Worm (Caenorhabditis elegans) whole organism, L4/young adult: ENCODE measurements around the gene F47G9.4.
"Not testable (repeated sequence)": the region's sequence is repeated elsewhere in the genome, so short reads cannot be mapped to it uniquely, and the experiment has no call there.

ENCODE experiments used
- W03F9.2 ChIP-seq: fragments of 150-350 bp; optimal IDR thresholded peaks from 2 replicates; lab custom pipeline; 2014; ENCODE audit warnings: missing biosample characterization, missing genetic modification characterization
- dao-5 ChIP-seq: sonication (generic microtip); optimal IDR thresholded peaks from 2 replicates; lab custom pipeline; 2016; ENCODE audit warnings: missing genotype, missing genetic modification characterization, moderate library complexity, missing compliant biosample characterization
- him-1 ChIP-seq: sonication (generic microtip); optimal IDR thresholded peaks from 2 replicates; lab custom pipeline; 2016; ENCODE audit warnings: missing genotype, missing genetic modification reagents, missing genetic modification characterization, missing compliant biosample characterization

The F47G9.4 gene

DNA sequence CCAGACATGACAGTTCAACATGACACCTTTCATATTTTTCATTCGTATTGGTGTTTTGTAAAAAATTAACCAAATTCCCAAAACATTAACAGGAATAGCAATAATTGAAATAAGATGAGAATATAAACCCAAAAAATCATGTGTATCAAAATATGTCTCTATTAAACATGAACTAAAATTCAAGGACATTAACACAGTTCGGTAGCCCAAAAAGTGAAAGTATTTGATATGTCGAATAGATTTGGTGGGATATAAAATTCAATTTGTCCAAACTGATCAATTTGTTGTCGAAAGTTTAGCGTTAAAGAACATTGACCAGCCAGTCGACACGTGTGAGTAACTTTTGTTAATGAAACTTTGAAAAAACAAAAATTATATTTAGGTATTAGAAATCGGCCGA lies 18.9 kb downstream of the F47G9.4 start, which contains the start of gene srh-46:
TSS of gene srh-46 (minus strand) at position 189 of the 400 bp plus-strand sequence.
- TF ChIP-seq dao-5 (tag; lab: Kevin White, UChicago) = no peak
- no peak for TF ChIP-seq him-1
- no peak for TF ChIP-seq W03F9.2 (tag; lab: Kevin White, UChicago)

DNA sequence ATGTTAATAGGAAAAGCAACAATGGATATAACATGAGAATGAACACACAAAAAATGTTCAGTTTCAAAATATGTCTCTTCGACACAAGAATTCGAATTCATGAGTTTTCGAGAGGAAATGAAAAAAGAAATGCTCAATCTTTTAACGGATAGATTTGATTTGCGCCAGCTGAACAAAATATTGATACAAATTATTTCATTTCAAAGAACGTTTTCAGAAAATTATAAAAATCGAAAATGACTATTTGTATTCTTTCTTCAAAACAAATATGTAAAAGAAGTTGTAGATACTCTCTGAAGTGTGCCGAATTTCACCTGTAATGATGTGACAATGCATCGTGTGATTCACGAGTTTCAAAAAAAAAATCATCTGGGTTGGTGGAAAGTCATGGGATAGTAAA lies 21.1 kb downstream of the F47G9.4 start, which contains the start of gene srh-47:
TSS of gene srh-47 (minus strand) at position 101 of the 400 bp plus-strand sequence.
- TF ChIP-seq him-1 = no peak
- no peak for TF ChIP-seq dao-5 (tag; lab: Kevin White, UChicago)
- TF ChIP-seq W03F9.2 (tag; lab: Kevin White, UChicago) = no peak

DNA sequence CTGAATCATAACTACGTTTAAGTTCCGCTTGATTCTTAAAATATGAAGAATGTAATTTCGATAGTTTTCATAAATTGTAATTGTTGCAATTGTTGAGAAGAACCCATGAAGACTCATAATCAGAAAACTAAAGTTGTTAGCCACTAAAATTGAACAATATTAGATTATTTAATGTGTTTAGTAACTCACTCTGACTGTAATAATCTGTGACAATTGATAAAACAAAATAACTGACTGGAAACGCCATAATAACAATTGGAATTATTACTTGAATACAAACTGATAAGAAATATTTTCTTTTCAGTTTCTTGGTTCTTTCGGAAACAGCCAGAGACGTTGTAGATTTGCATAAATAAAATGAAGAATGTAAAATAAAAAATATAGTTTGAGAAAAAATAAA lies 22.2 kb downstream of the F47G9.4 start:
- TF ChIP-seq him-1 (no peak), dao-5 (tag; lab: Kevin White, UChicago) (no peak), W03F9.2 (tag; lab: Kevin White, UChicago) (no peak)

DNA sequence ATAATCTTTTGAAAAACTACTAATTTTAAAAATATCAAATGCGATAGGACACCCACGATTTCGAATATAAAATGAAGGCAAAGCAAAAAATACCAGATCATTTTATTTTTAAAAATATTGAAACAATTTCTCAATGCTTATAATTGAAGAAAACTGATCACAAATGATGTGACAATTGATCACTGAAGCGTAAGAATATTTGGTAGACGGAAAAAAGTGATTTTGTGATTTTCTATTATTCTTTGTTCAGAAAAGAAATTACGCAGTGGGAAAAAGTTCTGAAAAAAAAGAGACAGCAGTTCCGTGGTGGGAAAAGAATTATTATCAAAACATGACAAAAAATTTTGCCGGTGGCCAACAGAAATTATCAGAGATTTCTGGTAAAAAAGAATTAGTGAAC lies 23.0 kb downstream of the F47G9.4 start, which contains the start of gene T03F7.5:
TSS of gene T03F7.5 (minus strand) at position 101 of the 400 bp plus-strand sequence.
- no peak for TF ChIP-seq dao-5 (tag; lab: Kevin White, UChicago)
- no peak for TF ChIP-seq W03F9.2 (tag; lab: Kevin White, UChicago)
- no peak for TF ChIP-seq him-1

DNA sequence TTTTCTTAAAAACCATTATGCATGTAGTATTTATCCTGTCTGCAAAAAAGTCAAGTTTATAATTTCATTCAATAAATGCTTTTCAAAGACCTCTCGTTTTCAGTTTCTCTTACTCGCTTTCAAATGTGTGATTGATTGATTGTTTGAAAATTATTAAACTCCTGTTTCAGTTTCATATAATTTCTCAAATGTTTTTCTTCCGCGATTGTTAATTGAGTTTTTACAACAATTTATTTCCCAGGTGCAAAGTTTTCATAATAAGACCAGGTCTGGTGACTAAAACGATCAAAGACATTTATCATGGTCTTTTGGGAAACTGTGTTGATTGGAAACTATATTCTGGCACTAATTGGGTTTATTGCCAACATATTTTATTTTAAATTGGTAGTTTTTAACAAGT lies 27.2 kb downstream of the F47G9.4 start, which contains the start of gene T03F7.6:
TSS of gene T03F7.6 (plus strand) at position 301 of the 400 bp plus-strand sequence.
- TF ChIP-seq dao-5 (tag; lab: Kevin White, UChicago) (no peak), him-1 (no peak), W03F9.2 (tag; lab: Kevin White, UChicago) (no peak)

DNA sequence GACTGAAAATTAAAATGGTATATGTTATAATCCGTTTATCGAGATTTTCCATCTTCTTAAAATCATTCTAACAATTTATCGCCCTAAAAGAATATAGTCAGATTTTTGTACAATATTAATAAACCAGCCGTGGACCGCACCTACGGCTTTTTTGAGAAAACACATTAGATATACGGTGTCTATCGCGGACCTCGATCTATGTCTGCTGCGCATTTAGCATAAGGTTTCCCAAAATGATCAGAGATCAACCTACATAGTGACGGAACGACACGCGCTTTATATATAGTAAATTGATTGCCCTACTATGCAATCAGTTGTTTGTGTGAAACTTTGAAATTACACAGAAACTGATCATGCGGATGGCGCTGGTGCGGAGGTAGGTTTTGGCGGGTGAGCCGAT lies 28.9 kb downstream of the F47G9.4 start:
- no peak for TF ChIP-seq him-1
- TF ChIP-seq dao-5 (tag; lab: Kevin White, UChicago) = no peak
- TF ChIP-seq W03F9.2 (tag; lab: Kevin White, UChicago) = no peak

DNA sequence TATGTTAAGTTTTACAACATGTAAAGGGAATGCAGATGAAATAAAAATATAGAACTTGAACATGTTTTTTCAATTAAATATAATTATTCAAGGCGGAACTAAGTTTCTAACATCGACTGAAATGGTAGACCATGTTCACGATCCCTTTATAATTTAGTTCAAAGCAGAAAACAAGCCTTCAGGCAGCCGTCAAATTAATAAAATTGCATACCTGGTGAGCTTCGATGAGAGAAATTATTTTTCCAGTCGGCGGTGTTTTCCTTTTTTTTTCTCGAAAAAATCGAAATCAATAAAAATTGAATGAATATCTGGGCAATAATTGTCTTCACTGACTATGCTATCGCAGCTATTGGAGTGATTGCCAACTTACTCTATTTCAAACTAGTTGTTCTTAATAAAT lies 30.7 kb downstream of the F47G9.4 start, which contains the start of gene C03E10.1:
TSS of gene C03E10.1 (plus strand) at position 301 of the 400 bp plus-strand sequence.
- TF ChIP-seq dao-5 (tag; lab: Kevin White, UChicago) (no peak), W03F9.2 (tag; lab: Kevin White, UChicago) (no peak), him-1 (no peak)

DNA sequence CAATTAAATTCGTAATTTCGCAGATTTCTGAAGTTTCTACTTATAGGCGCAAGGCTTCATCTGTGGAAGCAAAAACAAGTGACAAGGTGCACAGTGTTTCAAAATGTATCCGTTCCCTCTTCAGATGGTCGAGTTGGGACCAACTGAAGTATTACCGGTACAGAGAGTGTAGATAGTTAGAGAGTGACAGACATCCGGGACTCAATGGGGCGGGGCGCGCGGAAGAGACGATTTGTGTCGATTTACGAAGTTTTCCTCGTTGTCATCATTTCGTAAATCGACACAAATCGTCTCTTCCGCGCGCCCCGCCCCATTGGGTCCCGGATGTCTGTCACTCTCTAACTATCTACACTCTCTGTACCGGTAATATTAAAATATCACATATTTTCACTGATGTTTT lies 35.5 kb downstream of the F47G9.4 start, which contains the start of gene C03E10.3:
TSS of gene C03E10.3 (plus strand) at position 301 of the 400 bp plus-strand sequence.
- not testable (repeated sequence) for TF ChIP-seq dao-5 (tag; lab: Kevin White, UChicago); him-1; W03F9.2 (tag; lab: Kevin White, UChicago)

DNA sequence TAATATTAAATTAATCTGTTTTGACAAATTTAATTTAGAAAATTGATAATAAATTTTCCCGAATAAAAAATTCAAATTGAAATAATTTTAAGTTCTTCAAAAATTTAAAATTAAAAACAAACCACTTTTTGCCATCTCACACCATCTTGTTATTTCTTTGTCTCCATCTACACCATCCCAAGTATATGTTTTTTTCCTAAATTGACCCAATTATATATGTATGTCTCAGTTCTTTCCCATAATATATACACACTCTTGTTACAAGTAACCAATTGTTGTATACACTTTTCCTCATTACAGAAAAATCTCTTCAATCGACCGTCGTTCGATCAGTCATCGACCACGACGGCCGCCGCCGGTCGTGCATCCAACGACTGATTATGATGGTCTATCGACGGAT lies 39.3 kb downstream of the F47G9.4 start, which contains the start of gene gly-20:
TSS of gene gly-20 (plus strand) at position 301 of the 400 bp plus-strand sequence.
- TF ChIP-seq dao-5 (tag; lab: Kevin White, UChicago) = no peak
- TF ChIP-seq him-1 = no peak
- no peak for TF ChIP-seq W03F9.2 (tag; lab: Kevin White, UChicago)

DNA sequence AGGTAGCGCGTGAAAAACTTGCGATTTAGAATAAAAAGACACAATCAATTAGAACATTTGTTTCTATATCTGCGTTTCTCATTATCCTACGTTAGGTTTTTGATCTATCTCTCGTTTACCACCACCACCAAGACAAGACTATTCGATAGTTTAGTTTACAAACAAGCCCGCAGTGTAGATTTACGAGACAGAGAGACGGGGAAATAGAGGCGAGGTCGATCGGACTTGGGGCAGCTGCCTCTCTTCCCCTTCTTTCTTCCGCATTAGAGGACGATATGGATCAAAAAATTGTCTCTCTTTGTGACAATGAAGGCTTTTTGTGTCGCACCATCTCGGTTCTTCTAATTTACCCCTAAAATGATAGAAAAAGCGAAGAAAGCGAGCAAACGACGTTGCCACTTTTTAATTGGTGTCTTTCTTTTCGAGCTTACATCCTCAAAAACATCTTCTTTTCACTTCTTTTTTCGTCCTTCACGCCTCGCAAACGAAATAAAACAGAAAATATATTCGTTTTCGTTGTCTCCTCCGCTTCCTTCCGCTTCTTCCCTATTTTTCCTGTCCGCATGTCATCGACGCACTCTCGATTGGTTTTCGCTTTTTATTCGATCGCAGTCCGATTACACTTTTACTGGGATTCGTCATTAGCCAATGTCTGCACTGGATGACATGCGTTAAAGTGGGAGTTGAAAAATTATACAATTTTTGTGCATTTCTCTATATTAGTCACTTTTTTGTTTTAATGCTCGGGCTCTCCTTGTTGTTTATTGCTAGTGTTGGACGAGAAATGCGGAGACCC lies 40.0 kb downstream of the F47G9.4 start:
- TF ChIP-seq W03F9.2 (tag; lab: Kevin White, UChicago) = no peak

DNA sequence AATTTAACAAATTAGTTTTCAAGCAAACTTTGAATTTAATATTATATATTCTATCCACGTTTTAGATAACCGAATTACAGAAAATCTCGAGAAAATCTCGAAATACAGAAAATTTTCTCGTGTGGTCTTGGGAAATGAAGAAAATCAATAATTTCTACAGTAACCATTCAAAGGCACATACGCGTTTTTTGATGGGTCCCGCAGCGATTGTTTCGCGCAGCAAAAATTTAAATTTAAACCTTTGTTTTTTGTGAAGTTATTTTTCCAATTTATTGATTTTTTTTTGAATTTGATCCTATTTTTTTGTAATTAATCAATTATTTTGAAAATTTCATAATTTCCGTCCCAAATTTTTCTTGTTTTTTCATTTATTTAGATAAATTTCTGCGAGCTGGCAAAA lies 42.1 kb downstream of the F47G9.4 start:
- no peak for TF ChIP-seq dao-5 (tag; lab: Kevin White, UChicago)

DNA sequence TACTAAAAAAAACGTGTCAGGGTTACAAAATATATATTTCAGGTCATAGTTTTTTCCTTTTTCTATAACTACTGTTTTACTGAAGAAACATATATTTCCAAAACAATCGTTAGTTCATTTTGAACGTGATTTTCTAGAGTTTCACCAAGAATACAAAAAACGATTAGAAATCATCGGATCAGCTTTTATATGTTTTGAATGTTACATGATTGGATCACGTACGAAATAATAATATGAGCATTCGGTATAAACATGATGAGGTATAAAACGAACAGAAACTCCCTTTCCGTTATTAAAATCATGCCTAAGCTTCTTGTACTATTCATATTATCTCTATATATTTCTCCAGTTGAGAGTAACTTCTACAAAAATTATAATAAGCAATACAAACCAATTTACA lies 48.8 kb downstream of the F47G9.4 start, which contains the start of gene clec-223:
TSS of gene clec-223 (plus strand) at position 301 of the 400 bp plus-strand sequence.
- no peak for TF ChIP-seq W03F9.2 (tag; lab: Kevin White, UChicago)

DNA sequence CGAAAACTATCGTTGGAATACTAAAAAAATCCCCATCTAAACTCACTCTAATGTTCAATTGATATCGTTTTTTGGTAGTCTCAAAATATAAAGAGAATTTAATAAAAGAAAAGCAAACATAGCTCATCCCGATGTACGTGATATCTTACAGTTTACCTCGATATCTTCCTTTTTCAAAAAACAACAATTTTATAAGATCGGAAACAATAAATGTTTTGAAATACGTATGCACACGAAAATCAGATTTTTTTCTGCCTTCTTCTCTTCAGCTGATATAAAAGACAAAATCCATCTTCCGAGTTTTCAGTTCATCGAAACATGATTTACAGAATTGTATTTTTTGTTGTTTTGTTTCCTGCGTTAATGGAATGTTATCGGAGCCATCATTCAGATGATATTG lies 50.6 kb downstream of the F47G9.4 start, which contains the start of gene clec-222:
TSS of gene clec-222 (plus strand) at position 301 of the 400 bp plus-strand sequence.
- no peak for TF ChIP-seq W03F9.2 (tag; lab: Kevin White, UChicago)
- TF ChIP-seq him-1 = no peak
- no peak for TF ChIP-seq dao-5 (tag; lab: Kevin White, UChicago)

DNA sequence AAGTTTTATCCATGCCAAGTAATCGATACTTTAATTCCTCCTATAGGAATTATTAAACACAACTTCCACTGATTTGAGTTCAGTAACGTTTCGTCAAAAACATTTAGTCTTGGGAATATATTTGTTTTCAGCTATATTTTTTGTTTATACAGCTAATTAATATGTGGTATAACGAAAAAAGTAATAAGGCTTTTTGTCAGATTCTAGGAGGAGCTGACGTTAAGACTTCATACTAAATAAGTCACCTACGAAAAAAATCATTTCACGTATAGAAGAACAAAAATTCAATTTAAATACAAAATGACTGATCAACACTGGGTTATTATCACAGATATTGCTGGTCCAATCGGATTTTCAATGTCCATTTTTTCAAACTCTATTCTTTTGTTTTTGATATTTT lies 52.8 kb downstream of the F47G9.4 start, which contains the start of gene str-115:
TSS of gene str-115 (plus strand) at position 301 of the 400 bp plus-strand sequence.
- no peak for TF ChIP-seq dao-5 (tag; lab: Kevin White, UChicago)
- TF ChIP-seq W03F9.2 (tag; lab: Kevin White, UChicago) = no peak
